Worm (Caenorhabditis elegans) whole organism, L3 larva: Measurements from ENCODE around the gene srg-5.

Source experiments
- aly-2 ChIP-seq: fragments of 150-350 bp; optimal IDR thresholded peaks from 2 replicates; lab custom pipeline; 2014; ENCODE audit warnings: missing biosample characterization, missing genetic modification characterization
- ama-1 ChIP-seq: fragments of 150-350 bp; optimal IDR thresholded peaks from 2 replicates; lab custom pipeline; 2018
- daf-12 ChIP-seq: fragments of 150-350 bp; optimal IDR thresholded peaks from 2 replicates; lab custom pipeline; 2014; ENCODE audit warnings: missing biosample characterization, missing genetic modification reagents, missing genetic modification characterization
- elt-1 ChIP-seq: fragments of 150-350 bp; optimal IDR thresholded peaks from 2 replicates; lab custom pipeline; 2014; ENCODE audit warnings: missing biosample characterization, missing genetic modification characterization
- jun-1 ChIP-seq: fragments of 150-350 bp; optimal IDR thresholded peaks from 2 replicates; lab custom pipeline; 2014; ENCODE audit warnings: missing biosample characterization, missing genetic modification reagents, missing genetic modification characterization
- sea-2 ChIP-seq: fragments of 150-350 bp; sonication (generic microtip); optimal IDR thresholded peaks from 4 replicates; lab custom pipeline; 2014; ENCODE audit warnings: missing biosample characterization, missing genetic modification reagents, missing genetic modification characterization
- ztf-11 ChIP-seq: fragments of 150-350 bp; optimal IDR thresholded peaks from 2 replicates; lab custom pipeline; 2014; ENCODE audit warnings: missing biosample characterization, missing genetic modification characterization

DNA sequence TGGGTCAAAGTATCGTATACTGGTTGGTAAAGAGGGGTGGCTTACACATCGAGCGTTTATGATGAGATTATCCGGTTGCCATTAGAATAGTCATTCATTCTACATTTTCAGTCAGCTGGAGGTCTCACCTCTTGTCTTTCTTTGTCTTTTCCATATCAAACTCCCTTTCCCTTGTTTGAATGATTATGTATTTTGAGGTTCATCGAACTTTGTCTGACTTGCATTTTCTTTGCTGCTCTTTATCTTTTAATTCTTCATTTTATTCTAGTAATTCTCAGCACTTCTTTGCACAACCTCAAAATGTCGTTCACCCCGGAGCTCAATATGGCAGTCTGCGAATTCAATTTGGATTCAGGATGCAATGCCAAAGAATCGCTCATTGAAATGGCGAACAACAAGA lies 23.8 kb downstream of the srg-5 start, which contains the start of gene T12A2.3:
- TF ChIP-seq ztf-11 (tag; lab: Kevin White, UChicago) (no peak), jun-1 (tag; lab: Kevin White, UChicago) (no peak), daf-12 (tag; lab: Kevin White, UChicago) (no peak), aly-2 (no peak), ama-1 (lab: Kevin White, UChicago) (no peak), elt-1 (tag; lab: Kevin White, UChicago) (no peak), sea-2 (GFP tag; lab: Kevin White, UChicago) (no peak)
